Worm (Caenorhabditis elegans) whole organism, young adult: Measurements from ENCODE around the gene far-6.

Source experiments
- B0035.1 ChIP-seq: sonication (generic microtip); optimal IDR thresholded peaks from 2 replicates; lab custom pipeline; 2016; ENCODE audit warnings: missing genetic modification characterization, mild to moderate bottlenecking, missing compliant biosample characterization, missing genotype, missing genetic modification reagents
- F22D6.2 ChIP-seq: sonication (generic microtip); optimal IDR thresholded peaks from 2 replicates; lab custom pipeline; 2016; ENCODE audit warnings: mild to moderate bottlenecking, missing genetic modification characterization, missing compliant biosample characterization
- F23B12.7 ChIP-seq: sonication (generic microtip); optimal IDR thresholded peaks from 2 replicates; lab custom pipeline; 2017; ENCODE audit warnings: missing genetic modification characterization, mild to moderate bottlenecking, missing compliant biosample characterization, antibody characterized with exemption, moderate library complexity; ENCODE audit not compliant: insufficient read depth
- F33H1.4 ChIP-seq: fragments of 200-800 bp; sonication (Bioruptor generic); IDR thresholded peaks from 2 replicates; pipeline ENCODE4 v1.3.6; 2022; ENCODE audit warnings: missing genetic modification reagents, missing genetic modification characterization, missing compliant biosample characterization
- F37B4.10 ChIP-seq: fragments of 200-800 bp; sonication (Bioruptor generic); IDR thresholded peaks from 2 replicates; pipeline ENCODE4 v1.3.6; 2022; ENCODE audit warnings: missing genetic modification characterization, missing compliant biosample characterization
- F52B5.7 ChIP-seq: sonication (generic microtip); optimal IDR thresholded peaks from 2 replicates; lab custom pipeline; 2016; ENCODE audit warnings: mild to moderate bottlenecking, missing genetic modification characterization, missing compliant biosample characterization
- K12H6.12 ChIP-seq: fragments of 200-800 bp; sonication (Bioruptor generic); optimal IDR thresholded peaks from 2 replicates; lab custom pipeline; 2018; ENCODE audit warnings: mild to moderate bottlenecking, missing genetic modification characterization, missing compliant biosample characterization
- T07F8.4 ChIP-seq: sonication (generic microtip); optimal IDR thresholded peaks from 2 replicates; lab custom pipeline; 2016; ENCODE audit warnings: mild to moderate bottlenecking, missing genetic modification characterization, moderate library complexity, missing compliant biosample characterization
- Y79H2A.3 ChIP-seq: fragments of 200-800 bp; sonication (Bioruptor generic); conservative IDR thresholded peaks from 2 replicates; pipeline ENCODE4 v1.3.6; 2022; ENCODE audit warnings: missing genetic modification reagents, missing genetic modification characterization, missing compliant biosample characterization
- Y95B8A.8 ChIP-seq: fragments of 200-800 bp; sonication (Bioruptor generic); IDR thresholded peaks from 2 replicates; pipeline ENCODE4 v1.3.6; 2022; ENCODE audit warnings: missing genetic modification reagents, missing genetic modification characterization, missing compliant biosample characterization
- ama-1 ChIP-seq, 3 experiments: fragments of 150-350 bp in 1 of 3; sonication (generic microtip) in 2 of 3; optimal IDR thresholded peaks; 2 replicates each; lab custom pipeline; 2014 to 2018; ENCODE audit warnings: missing biosample characterization in 2 of 3, missing genetic modification characterization in 2 of 3, missing genetic modification reagents in 2 of 3
- attf-3 ChIP-seq: fragments of 200-800 bp; sonication (Bioruptor generic); conservative IDR thresholded peaks from 2 replicates; pipeline ENCODE4 v1.3.6; 2022; ENCODE audit warnings: missing genetic modification reagents, missing genetic modification characterization, missing compliant biosample characterization
- attf-5 ChIP-seq: fragments of 200-800 bp; sonication (Bioruptor generic); optimal IDR thresholded peaks from 2 replicates; lab custom pipeline; 2018; ENCODE audit warnings: mild to moderate bottlenecking, missing genetic modification characterization, missing compliant biosample characterization
- bed-1 ChIP-seq: fragments of 200-800 bp; sonication (Bioruptor generic); IDR thresholded peaks from 2 replicates; pipeline ENCODE4 v1.3.6; 2022; ENCODE audit warnings: missing genetic modification reagents, missing genetic modification characterization, missing compliant biosample characterization
- bed-2 ChIP-seq: fragments of 200-800 bp; sonication (Bioruptor generic); IDR thresholded peaks from 2 replicates; pipeline ENCODE4 v1.3.6; 2022; ENCODE audit warnings: missing genetic modification reagents, missing genetic modification characterization, missing compliant biosample characterization
- cebp-1 ChIP-seq, 2 experiments: fragments of 200-800 bp in 1 of 2; sonication (Bioruptor generic) in 1 of 2; sonication (generic microtip) in 1 of 2; IDR thresholded peaks in 1 of 2; optimal IDR thresholded peaks in 1 of 2; 2 replicates each; pipeline versions ENCODE4 v1.3.6 to Lab custom; 2017 to 2022; ENCODE audit warnings: missing compliant biosample characterization in 2 of 2, missing genetic modification characterization in 2 of 2, mild to moderate bottlenecking in 1 of 2, missing genetic modification reagents in 1 of 2, moderate library complexity in 1 of 2
- ceh-100 ChIP-seq: fragments of 200-800 bp; sonication (Bioruptor generic); IDR thresholded peaks from 2 replicates; pipeline ENCODE4 v1.3.6; 2022; ENCODE audit warnings: missing genetic modification reagents, missing genetic modification characterization, missing compliant biosample characterization
- ceh-58 ChIP-seq: fragments of 200-800 bp; sonication (Bioruptor generic); IDR thresholded peaks from 2 replicates; pipeline ENCODE4 v1.3.6; 2022; ENCODE audit warnings: missing genetic modification characterization, missing compliant biosample characterization
- ceh-79 ChIP-seq: sonication (generic microtip); optimal IDR thresholded peaks from 2 replicates; lab custom pipeline; 2017; ENCODE audit warnings: mild to moderate bottlenecking, missing genetic modification characterization, missing compliant biosample characterization
- dpff-1 ChIP-seq: sonication (generic microtip); optimal IDR thresholded peaks from 2 replicates; lab custom pipeline; 2017; ENCODE audit warnings: mild to moderate bottlenecking, missing genetic modification characterization, missing compliant biosample characterization
- egl-44 ChIP-seq: fragments of 200-800 bp; sonication (Bioruptor generic); IDR thresholded peaks from 2 replicates; pipeline ENCODE4 v1.3.6; 2022; ENCODE audit warnings: missing genetic modification reagents, missing genetic modification characterization, missing compliant biosample characterization
- egrh-3 ChIP-seq: fragments of 200-800 bp; sonication (Bioruptor generic); IDR thresholded peaks from 2 replicates; pipeline ENCODE4 v1.3.6; 2022; ENCODE audit warnings: missing genetic modification reagents, missing genetic modification characterization, missing compliant biosample characterization
- ets-4 ChIP-seq: fragments of 200-800 bp; sonication (Bioruptor generic); optimal IDR thresholded peaks from 2 replicates; lab custom pipeline; 2018; ENCODE audit warnings: mild to moderate bottlenecking, missing genetic modification characterization, missing compliant biosample characterization
- fkh-3 ChIP-seq: sonication (generic microtip); optimal IDR thresholded peaks from 2 replicates; lab custom pipeline; 2016; ENCODE audit warnings: mild to moderate bottlenecking, missing genetic modification characterization, missing compliant biosample characterization
- him-1 ChIP-seq: sonication (generic microtip); optimal IDR thresholded peaks from 2 replicates; lab custom pipeline; 2016; ENCODE audit warnings: missing genotype, missing genetic modification reagents, missing genetic modification characterization, missing compliant biosample characterization
- hlh-12 ChIP-seq: sonication (generic microtip); optimal IDR thresholded peaks from 2 replicates; lab custom pipeline; 2016; ENCODE audit warnings: missing genetic modification characterization, missing compliant biosample characterization
- hmg-20 ChIP-seq: fragments of 200-800 bp; sonication (Bioruptor generic); IDR thresholded peaks from 2 replicates; pipeline ENCODE4 v1.3.6; 2022; ENCODE audit warnings: missing genetic modification reagents, missing genetic modification characterization, missing compliant biosample characterization
- lin-26 ChIP-seq: fragments of 200-800 bp; sonication (Bioruptor generic); IDR thresholded peaks from 2 replicates; pipeline ENCODE4 v1.3.6; 2022; ENCODE audit warnings: missing genetic modification reagents, missing genetic modification characterization, missing compliant biosample characterization
- lin-35 ChIP-seq, 3 experiments: fragments of 150-350 bp in 2 of 3; sonication (generic microtip) in 1 of 3; optimal IDR thresholded peaks; 2 replicates each; lab custom pipeline; 2014 to 2018; ENCODE audit warnings: missing biosample characterization in 3 of 3, missing genetic modification characterization in 3 of 3, missing genetic modification reagents in 3 of 3
- lsl-1 ChIP-seq: fragments of 200-800 bp; sonication (Bioruptor generic); optimal IDR thresholded peaks from 2 replicates; lab custom pipeline; 2018; ENCODE audit warnings: mild to moderate bottlenecking, missing genetic modification characterization, moderate library complexity, missing compliant biosample characterization
- madf-3 ChIP-seq: fragments of 200-800 bp; sonication (Bioruptor generic); IDR thresholded peaks from 2 replicates; pipeline ENCODE4 v1.3.6; 2022; ENCODE audit warnings: missing genetic modification reagents, missing genetic modification characterization, missing compliant biosample characterization
- madf-6 ChIP-seq: fragments of 200-800 bp; sonication (Bioruptor generic); IDR thresholded peaks from 2 replicates; pipeline ENCODE4 v1.3.6; 2022; ENCODE audit warnings: missing genetic modification reagents, missing genetic modification characterization, missing compliant biosample characterization
- mel-28 ChIP-seq: sonication (generic microtip); optimal IDR thresholded peaks from 2 replicates; lab custom pipeline; 2016; ENCODE audit warnings: borderline replicate concordance, mild to moderate bottlenecking, missing genetic modification characterization, missing compliant biosample characterization
- mxl-1 ChIP-seq: sonication (generic microtip); optimal IDR thresholded peaks from 2 replicates; lab custom pipeline; 2016; ENCODE audit warnings: missing genetic modification characterization, missing compliant biosample characterization
- nfya-1 ChIP-seq: sonication (generic microtip); optimal IDR thresholded peaks from 2 replicates; lab custom pipeline; 2017; ENCODE audit warnings: antibody characterized with exemption, missing compliant biosample characterization, missing genetic modification characterization, borderline replicate concordance; ENCODE audit not compliant: insufficient read depth
- nfya-2 ChIP-seq: fragments of 200-800 bp; sonication (Bioruptor generic); IDR thresholded peaks from 2 replicates; pipeline ENCODE4 v1.3.6; 2022; ENCODE audit warnings: missing genetic modification reagents, missing genetic modification characterization, missing compliant biosample characterization
- nhr-120 ChIP-seq: fragments of 200-800 bp; sonication (Bioruptor generic); IDR thresholded peaks from 2 replicates; pipeline ENCODE4 v1.3.6; 2022; ENCODE audit warnings: missing genetic modification characterization, missing compliant biosample characterization
- nhr-179 ChIP-seq: sonication (generic microtip); optimal IDR thresholded peaks from 2 replicates; lab custom pipeline; 2016; ENCODE audit warnings: mild to moderate bottlenecking, missing genetic modification characterization, missing compliant biosample characterization
- nhr-27 ChIP-seq: fragments of 200-800 bp; sonication (Bioruptor generic); optimal IDR thresholded peaks from 2 replicates; lab custom pipeline; 2018; ENCODE audit warnings: mild to moderate bottlenecking, missing genetic modification characterization, moderate library complexity, missing compliant biosample characterization
- nhr-80 ChIP-seq: sonication (generic microtip); optimal IDR thresholded peaks from 2 replicates; lab custom pipeline; 2016; ENCODE audit warnings: missing genetic modification characterization, missing compliant biosample characterization
- rcor-1 ChIP-seq: fragments of 200-800 bp; sonication (Bioruptor generic); IDR thresholded peaks from 2 replicates; pipeline ENCODE4 v1.3.6; 2022; ENCODE audit warnings: missing genetic modification reagents, missing genetic modification characterization, missing compliant biosample characterization
- rpc-1 ChIP-seq, 2 experiments: fragments of 150-350 bp in 1 of 2; sonication (generic microtip) in 1 of 2; optimal IDR thresholded peaks; 2 replicates each; lab custom pipeline; 2014 to 2018; ENCODE audit warnings: missing biosample characterization in 1 of 2, missing genetic modification characterization in 1 of 2, missing genetic modification reagents in 1 of 2, missing genotype in 1 of 2
- sdz-38 ChIP-seq: sonication (generic microtip); optimal IDR thresholded peaks from 2 replicates; lab custom pipeline; 2016; ENCODE audit warnings: missing genotype, missing genetic modification characterization, missing compliant biosample characterization
- somi-1 ChIP-seq: fragments of 200-800 bp; sonication (Bioruptor generic); optimal IDR thresholded peaks from 2 replicates; lab custom pipeline; 2018; ENCODE audit warnings: mild to moderate bottlenecking, missing genetic modification characterization, missing compliant biosample characterization
- tbx-9 ChIP-seq: sonication (generic microtip); optimal IDR thresholded peaks from 2 replicates; lab custom pipeline; 2016; ENCODE audit warnings: borderline replicate concordance, missing genetic modification characterization, inconsistent platforms, missing compliant biosample characterization
- tlf-1 ChIP-seq: fragments of 200-800 bp; sonication (Bioruptor generic); optimal IDR thresholded peaks from 2 replicates; lab custom pipeline; 2018; ENCODE audit warnings: mild to moderate bottlenecking, missing genetic modification characterization, missing compliant biosample characterization
- xnd-1 ChIP-seq: sonication (generic microtip); optimal IDR thresholded peaks from 2 replicates; lab custom pipeline; 2016; ENCODE audit warnings: missing genotype, missing genetic modification reagents, missing genetic modification characterization, missing compliant biosample characterization
- ztf-18 ChIP-seq: sonication (generic microtip); optimal IDR thresholded peaks from 2 replicates; lab custom pipeline; 2016; ENCODE audit warnings: missing genotype, mild to moderate bottlenecking, missing genetic modification characterization, missing compliant biosample characterization
- ztf-28 ChIP-seq: fragments of 200-800 bp; sonication (Bioruptor generic); IDR thresholded peaks from 2 replicates; pipeline ENCODE4 v1.3.6; 2022; ENCODE audit warnings: missing genetic modification reagents, missing genetic modification characterization, missing compliant biosample characterization

far-6 gene

DNA sequence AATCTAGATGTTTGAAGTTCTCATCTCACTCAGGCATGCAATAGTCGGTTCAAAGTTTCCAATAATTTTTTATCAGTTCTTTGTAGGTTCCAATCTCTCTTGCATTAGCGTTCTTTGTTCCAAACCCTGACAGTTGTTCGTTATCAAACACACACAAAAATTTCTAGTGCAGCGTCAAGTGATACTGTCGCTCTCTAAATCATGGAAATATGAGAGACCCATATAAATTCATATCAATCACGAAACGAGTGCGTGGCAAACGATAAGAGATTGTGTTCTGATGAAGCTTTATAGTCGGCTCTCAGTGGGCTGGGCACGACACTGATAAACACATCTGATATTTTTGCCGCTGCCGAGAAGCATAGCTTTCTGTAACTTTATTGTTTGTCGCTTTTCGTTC is 14.0 kb upstream of the far-6 start:
- TF ChIP-seq attf-3 (GFP tag; lab: Robert Waterston, UW) = no peak
- TF ChIP-seq F33H1.4 = no peak
- no peak for TF ChIP-seq hmg-20
- no peak for TF ChIP-seq nhr-27 (tag; lab: Kevin White, UChicago)
- no peak for TF ChIP-seq cebp-1 (GFP tag; IDR thresholded peaks at IDR 0.05; lab: Robert Waterston, UW)
- peak; percentile 37 for TF ChIP-seq cebp-1 (tag; optimal IDR thresholded peaks at IDR 0.05; lab: Kevin White, UChicago)
- no peak for TF ChIP-seq ztf-18 (tag; lab: Kevin White, UChicago)
- TF ChIP-seq lin-26 (GFP tag; lab: Robert Waterston, UW) = no peak
- no peak for TF ChIP-seq attf-5
- TF ChIP-seq egrh-3 (GFP tag; lab: Robert Waterston, UW) = no peak
- TF ChIP-seq sdz-38 (tag; lab: Kevin White, UChicago) = no peak
- TF ChIP-seq bed-1 = no peak
- no peak for TF ChIP-seq tbx-9
- TF ChIP-seq nhr-80 = peak; percentile 95
- no peak for TF ChIP-seq K12H6.12 (tag; lab: Kevin White, UChicago)
- TF ChIP-seq somi-1 (GFP tag; lab: Kevin White, UChicago) = no peak
- no peak for TF ChIP-seq lin-35 (GFP tag; optimal IDR thresholded peaks at IDR 0.05; lab: Kevin White, UChicago)
- no peak for TF ChIP-seq xnd-1
- TF ChIP-seq Y79H2A.3 (GFP tag; lab: Robert Waterston, UW) = no peak
- no peak for TF ChIP-seq nhr-120 (GFP tag; lab: Robert Waterston, UW)
- TF ChIP-seq rpc-1 (optimal IDR thresholded peaks at IDR 0.05; lab: Kevin White, UChicago) = no peak
- no peak for TF ChIP-seq rpc-1 (tag; optimal IDR thresholded peaks at IDR 0.05; lab: Kevin White, UChicago)
- TF ChIP-seq F52B5.7 (tag; lab: Kevin White, UChicago) = no peak
- no peak for TF ChIP-seq bed-2 (GFP tag; lab: Robert Waterston, UW)
- TF ChIP-seq mel-28 (tag; lab: Kevin White, UChicago) = no peak
- TF ChIP-seq nhr-179 (tag; lab: Kevin White, UChicago) = no peak
- TF ChIP-seq B0035.1 (tag; lab: Kevin White, UChicago) = no peak
- TF ChIP-seq T07F8.4 = no peak
- TF ChIP-seq mxl-1 (tag; lab: Kevin White, UChicago) = no peak
- no peak for TF ChIP-seq F22D6.2 (tag; lab: Kevin White, UChicago)
- no peak for TF ChIP-seq lsl-1 (GFP tag; lab: Kevin White, UChicago)
- no peak for TF ChIP-seq ets-4 (GFP tag; lab: Kevin White, UChicago)
- TF ChIP-seq Y95B8A.8 (GFP tag; lab: Robert Waterston, UW) = no peak
- TF ChIP-seq F23B12.7 (tag; lab: Kevin White, UChicago) = peak; percentile 8
- TF ChIP-seq F37B4.10 (GFP tag; lab: Robert Waterston, UW) = no peak
- TF ChIP-seq ceh-100 (GFP tag; lab: Robert Waterston, UW) = no peak
- TF ChIP-seq nfya-2 (GFP tag; lab: Robert Waterston, UW) = no peak
- no peak for TF ChIP-seq ceh-79 (tag; lab: Kevin White, UChicago)
- no peak for TF ChIP-seq ama-1 (optimal IDR thresholded peaks at IDR 0.05; lab: Kevin White, UChicago)
- TF ChIP-seq ama-1 (GFP tag; optimal IDR thresholded peaks at IDR 0.05; lab: Kevin White, UChicago) = no peak
- TF ChIP-seq rcor-1 (GFP tag; lab: Robert Waterston, UW) = no peak
- no peak for TF ChIP-seq tlf-1 (GFP tag; lab: Kevin White, UChicago)
- TF ChIP-seq fkh-3 (tag; lab: Kevin White, UChicago) = no peak
- no peak for TF ChIP-seq him-1 (tag; lab: Kevin White, UChicago)
- TF ChIP-seq hlh-12 = no peak
- no peak for TF ChIP-seq dpff-1 (tag; lab: Kevin White, UChicago)
- TF ChIP-seq madf-3 (GFP tag; lab: Robert Waterston, UW) = no peak
- no peak for TF ChIP-seq ceh-58 (GFP tag; lab: Robert Waterston, UW)
- TF ChIP-seq nfya-1 (tag; lab: Kevin White, UChicago) = no peak
- 0 out of 2 replicates have a peak, but pooled peaks have one; percentile 39 for TF ChIP-seq egl-44
- no peak for TF ChIP-seq madf-6 (GFP tag; lab: Robert Waterston, UW)
- TF ChIP-seq ztf-28 (GFP tag; lab: Robert Waterston, UW) = no peak
